Worm (Caenorhabditis elegans): ENCODE results near the gene str-136.

Gene str-136

DNA sequence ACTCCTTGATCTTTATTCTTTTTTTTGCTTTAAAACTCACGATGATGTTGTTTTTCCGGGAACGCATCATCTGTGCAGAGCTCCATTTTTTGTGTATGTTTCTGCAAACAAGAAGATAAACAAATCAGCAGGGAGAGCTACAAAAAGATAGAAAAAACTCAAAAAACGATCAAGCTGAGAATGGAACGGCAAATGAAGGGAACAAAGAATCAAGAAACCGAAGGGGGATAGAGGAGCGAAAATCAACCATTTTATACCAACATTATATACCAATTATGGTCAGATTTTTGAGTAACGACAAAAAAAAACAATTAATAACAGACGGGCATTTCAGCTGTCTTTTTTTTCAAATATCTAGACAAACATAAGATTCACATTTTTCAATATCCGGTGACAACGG, 6.1 kb upstream of the str-136 start, which contains the start of gene slc-17.5:
Gene slc-17.5 (minus strand): TSS at position 101 of the 400 bp plus-strand sequence.
- no peak for TF ChIP-seq ceh-48 (tag; optimal IDR thresholded peaks at IDR 0.05)
- no peak for TF ChIP-seq sdc-2 (tag; optimal IDR thresholded peaks at IDR 0.05)
- no peak for TF ChIP-seq unc-42 (tag; optimal IDR thresholded peaks at IDR 0.05)
- TF ChIP-seq fkh-6 (tag; optimal IDR thresholded peaks at IDR 0.05), result no peak
- TF ChIP-seq pqm-1 (tag; optimal IDR thresholded peaks at IDR 0.05), result no peak
- no peak for TF ChIP-seq ztf-16 (tag; optimal IDR thresholded peaks at IDR 0.05)
- no peak for TF ChIP-seq ceh-22 (tag; optimal IDR thresholded peaks at IDR 0.05)
- TF ChIP-seq madf-2 (tag; optimal IDR thresholded peaks at IDR 0.05), result no peak
- TF ChIP-seq K09A11.1 (tag; optimal IDR thresholded peaks at IDR 0.05; ENCODE audit: insufficient read depth), result no peak
- TF ChIP-seq pha-2 (tag; optimal IDR thresholded peaks at IDR 0.05), result no peak
- TF ChIP-seq hlh-13 (GFP tag; optimal IDR thresholded peaks at IDR 0.05), result no peak
- no peak for TF ChIP-seq unc-86 (tag; optimal IDR thresholded peaks at IDR 0.05)
- TF ChIP-seq tbx-2 (tag; optimal IDR thresholded peaks at IDR 0.05), result no peak
- no peak for TF ChIP-seq pag-3 (tag; optimal IDR thresholded peaks at IDR 0.05; ENCODE audit: borderline replicate concordance)
- no peak for TF ChIP-seq dve-1 (tag; optimal IDR thresholded peaks at IDR 0.05)
- no peak for TF ChIP-seq rnt-1 (tag; optimal IDR thresholded peaks at IDR 0.05)
- TF ChIP-seq Y22D7AL.16 (tag; optimal IDR thresholded peaks at IDR 0.05), result no peak

DNA sequence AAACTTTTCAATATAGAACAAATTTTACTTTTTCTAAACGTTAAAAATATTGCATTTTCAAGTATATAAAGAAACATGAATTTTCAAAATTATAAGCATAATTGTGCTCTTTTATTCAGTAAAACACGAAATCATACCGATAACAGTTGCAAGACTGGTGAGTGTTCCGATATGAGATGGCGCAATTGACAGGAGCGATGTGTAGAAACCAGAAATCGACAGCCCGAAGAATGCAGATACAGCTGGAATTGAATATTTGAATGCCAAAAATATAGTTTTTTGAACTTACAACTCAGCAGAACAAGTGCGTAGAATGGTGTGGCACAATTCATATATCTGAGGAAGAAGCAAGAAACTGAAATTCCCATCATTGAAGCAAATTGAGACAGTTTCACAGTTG, 4.2 kb upstream of the str-136 start:
- TF ChIP-seq ceh-48 (tag; optimal IDR thresholded peaks at IDR 0.05) (no peak), pros-1 (tag; optimal IDR thresholded peaks at IDR 0.05) (no peak), unc-55 (GFP tag; optimal IDR thresholded peaks at IDR 0.05) (no peak), nfya-1 (tag; optimal IDR thresholded peaks at IDR 0.05) (no peak), che-1 (tag; optimal IDR thresholded peaks at IDR 0.05) (no peak), ceh-2 (tag; optimal IDR thresholded peaks at IDR 0.05) (no peak), pqm-1 (tag; optimal IDR thresholded peaks at IDR 0.05) (no peak), K09A11.1 (tag; optimal IDR thresholded peaks at IDR 0.05; ENCODE audit: insufficient read depth) (no peak), ceh-19 (GFP tag; optimal IDR thresholded peaks at IDR 0.05) (no peak), fax-1 (tag; optimal IDR thresholded peaks at IDR 0.05) (no peak), ceh-31 (tag; optimal IDR thresholded peaks at IDR 0.05) (no peak), hlh-13 (GFP tag; optimal IDR thresholded peaks at IDR 0.05) (no peak)

DNA sequence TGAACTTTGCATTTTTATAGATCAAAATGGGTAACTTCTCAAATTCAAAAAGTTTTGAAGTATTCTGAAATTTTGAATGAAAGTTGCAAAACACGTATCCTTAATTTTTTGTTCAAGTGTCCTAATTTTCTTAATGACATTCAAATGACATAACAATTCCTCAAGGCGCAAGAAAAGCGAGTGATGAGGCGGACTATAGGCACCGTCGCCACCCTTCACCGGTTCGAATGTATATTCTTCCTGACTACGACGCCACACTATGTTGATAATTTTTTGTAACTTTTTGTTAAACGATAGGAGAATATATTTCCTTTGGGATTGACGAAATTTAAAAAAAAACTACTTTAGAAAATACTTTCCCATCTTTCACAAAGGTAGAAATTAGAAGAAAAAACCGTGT, 2.9 kb upstream of the str-136 start:
- TF ChIP-seq ttx-3 (tag; optimal IDR thresholded peaks at IDR 0.05) (no peak), ref-2 (tag; optimal IDR thresholded peaks at IDR 0.05) (no peak), odd-2 (tag; optimal IDR thresholded peaks at IDR 0.05) (no peak), ceh-6 (GFP tag; optimal IDR thresholded peaks at IDR 0.05) (no peak), unc-86 (tag; optimal IDR thresholded peaks at IDR 0.05) (no peak), K02D7.2 (tag; optimal IDR thresholded peaks at IDR 0.05) (no peak), hlh-8 (tag; optimal IDR thresholded peaks at IDR 0.05) (no peak), pha-4 (tag; optimal IDR thresholded peaks at IDR 0.05) (no peak), ceh-30 (tag; optimal IDR thresholded peaks at IDR 0.05) (no peak), C08G9.2 (tag; optimal IDR thresholded peaks at IDR 0.05) (no peak), hlh-6 (tag; optimal IDR thresholded peaks at IDR 0.05) (no peak), T23F11.4 (GFP tag; optimal IDR thresholded peaks at IDR 0.05) (no peak), sox-2 (GFP tag; IDR thresholded peaks at IDR 0.05) (no peak), ceh-9 (tag; optimal IDR thresholded peaks at IDR 0.05) (no peak), che-1 (tag; optimal IDR thresholded peaks at IDR 0.05) (no peak), mec-3 (tag; optimal IDR thresholded peaks at IDR 0.05; ENCODE audit: borderline replicate concordance) (no peak)

DNA sequence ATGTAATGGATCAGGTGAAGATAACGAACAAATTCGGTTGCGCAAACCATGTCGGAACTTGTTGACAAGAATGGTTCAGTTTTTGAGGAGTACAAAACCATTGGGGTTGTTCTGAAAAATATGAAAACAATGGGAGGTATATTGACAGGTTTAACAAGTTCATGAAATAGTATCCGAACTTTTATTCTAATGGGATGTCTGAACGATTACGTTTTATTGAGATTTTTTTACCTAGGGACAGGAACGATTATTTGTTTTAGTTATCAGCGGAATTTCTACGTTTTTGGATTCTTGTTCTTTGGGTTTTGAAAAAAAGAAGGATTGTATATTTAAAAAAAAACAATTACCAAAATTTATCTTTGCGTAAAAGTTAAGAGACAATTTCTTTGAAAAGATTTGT, 2.0 kb upstream of the str-136 start, which contains the start of gene str-135:
Gene str-135 (minus strand): TSS at position 101 of the 400 bp plus-strand sequence.
- no peak for TF ChIP-seq pros-1 (tag; optimal IDR thresholded peaks at IDR 0.05)
- TF ChIP-seq fax-1 (tag; optimal IDR thresholded peaks at IDR 0.05), result no peak
- no peak for TF ChIP-seq lin-11 (tag; optimal IDR thresholded peaks at IDR 0.05)
